Worm (Caenorhabditis elegans) whole organism, L2 larva: ENCODE measurements around the gene fmi-1.

ENCODE experiments used
- ceh-82 ChIP-seq: fragments of 150-350 bp; optimal IDR thresholded peaks from 2 replicates; lab custom pipeline; 2014; ENCODE audit warnings: missing biosample characterization, missing genetic modification characterization
- crh-2 ChIP-seq: sonication (generic microtip); optimal IDR thresholded peaks from 2 replicates; lab custom pipeline; 2017; ENCODE audit warnings: missing biosample characterization, missing genetic modification characterization
- elt-1 ChIP-seq: fragments of 150-350 bp; optimal IDR thresholded peaks from 2 replicates; lab custom pipeline; 2014; ENCODE audit warnings: missing biosample characterization, missing genetic modification characterization
- fos-1 ChIP-seq: fragments of 150-350 bp; optimal IDR thresholded peaks from 2 replicates; lab custom pipeline; 2014; ENCODE audit warnings: missing biosample characterization, missing genetic modification characterization
- lin-11 ChIP-seq: fragments of 150-350 bp; sonication (generic microtip); optimal IDR thresholded peaks from 2 replicates; lab custom pipeline; 2014; ENCODE audit warnings: missing biosample characterization, missing genetic modification characterization, inconsistent platforms, mixed read lengths
- mab-5 ChIP-seq: fragments of 150-350 bp; optimal IDR thresholded peaks from 2 replicates; lab custom pipeline; 2014; ENCODE audit warnings: missing biosample characterization, missing genetic modification characterization
- nhr-237 ChIP-seq: fragments of 150-350 bp; optimal IDR thresholded peaks from 2 replicates; lab custom pipeline; 2014; ENCODE audit warnings: missing biosample characterization, missing genetic modification characterization
- nhr-25 ChIP-seq: fragments of 150-350 bp; sonication (generic microtip); optimal IDR thresholded peaks from 3 replicates; lab custom pipeline; 2014; ENCODE audit warnings: missing biosample characterization, missing genetic modification characterization
- skn-1 ChIP-seq: sonication (generic microtip); optimal IDR thresholded peaks from 2 replicates; lab custom pipeline; 2017; ENCODE audit warnings: missing biosample characterization, missing genetic modification characterization
- unc-55 ChIP-seq: fragments of 150-350 bp; sonication (generic microtip); optimal IDR thresholded peaks from 3 replicates; lab custom pipeline; 2014; ENCODE audit warnings: missing biosample characterization, missing genetic modification reagents, missing genetic modification characterization
- unc-62 ChIP-seq: fragments of 150-350 bp; optimal IDR thresholded peaks from 2 replicates; lab custom pipeline; 2014; ENCODE audit warnings: missing biosample characterization, missing genetic modification reagents, missing genetic modification characterization
- zag-1 ChIP-seq: fragments of 150-350 bp; optimal IDR thresholded peaks from 2 replicates; lab custom pipeline; 2014; ENCODE audit warnings: missing biosample characterization, missing genetic modification characterization

ce11 chrV:13063402-13063801 lies 44.5 kb downstream of the fmi-1 start:
- TF ChIP-seq skn-1 (no peak), ceh-82 (no peak), mab-5 (tag; lab: Kevin White, UChicago) (no peak), fos-1 (tag; lab: Kevin White, UChicago) (no peak), unc-55 (GFP tag; lab: Kevin White, UChicago) (no peak), nhr-25 (tag; lab: Kevin White, UChicago) (no peak), nhr-237 (no peak), lin-11 (tag; lab: Kevin White, UChicago) (no peak), crh-2 (tag; lab: Kevin White, UChicago) (no peak), zag-1 (tag; lab: Kevin White, UChicago) (no peak), elt-1 (tag; lab: Kevin White, UChicago) (no peak), unc-62 (GFP tag; lab: Kevin White, UChicago) (no peak)
